Worm (Caenorhabditis elegans) whole organism, late embryonic: ENCODE data around the gene F58F9.3.
A peak's percentile ranks its signal among the peaks of the same experiment; 100 is the strongest.

ENCODE experiments used
- ama-1 ChIP-seq: fragments of 150-350 bp; optimal IDR thresholded peaks from 2 replicates; lab custom pipeline; 2014
- ceh-19 ChIP-seq: fragments of 200-800 bp; sonication (Bioruptor generic); optimal IDR thresholded peaks from 2 replicates; lab custom pipeline; 2018; ENCODE audit warnings: mild to moderate bottlenecking, missing genetic modification characterization, missing compliant biosample characterization
- ceh-2 ChIP-seq: sonication (generic microtip); optimal IDR thresholded peaks from 2 replicates; lab custom pipeline; 2016; ENCODE audit warnings: missing genotype, missing genetic modification characterization, missing compliant biosample characterization
- ceh-48 ChIP-seq: sonication (generic microtip); optimal IDR thresholded peaks from 2 replicates; lab custom pipeline; 2016; ENCODE audit warnings: missing genetic modification characterization, inconsistent platforms, missing compliant biosample characterization
- hlh-8 ChIP-seq: sonication (generic microtip); optimal IDR thresholded peaks from 2 replicates; lab custom pipeline; 2016; ENCODE audit warnings: missing genotype, missing genetic modification characterization, missing compliant biosample characterization
- nhr-11 ChIP-seq: fragments of 150-350 bp; optimal IDR thresholded peaks from 2 replicates; lab custom pipeline; 2014; ENCODE audit warnings: missing biosample characterization, missing genetic modification characterization
- sdc-2 ChIP-seq: sonication (generic microtip); optimal IDR thresholded peaks from 2 replicates; lab custom pipeline; 2016; ENCODE audit warnings: missing genotype, missing genetic modification characterization, missing compliant biosample characterization
- unc-55 ChIP-seq: sonication (generic microtip); optimal IDR thresholded peaks from 2 replicates; lab custom pipeline; 2017; ENCODE audit warnings: missing biosample characterization, missing genetic modification reagents, missing genetic modification characterization

ce11 chrIV:6206294-6206776 lies 26.7 kb upstream of the F58F9.3 start, which contains the start of gene C49A9.10:
- TF ChIP-seq nhr-11 (no peak), ceh-19 (no peak), ceh-48 (tag; lab: Kevin White, UChicago) (no peak), ama-1 (lab: Kevin White, UChicago) (no peak), hlh-8 (tag; lab: Kevin White, UChicago) (peak; percentile 90), ceh-2 (tag; lab: Kevin White, UChicago) (peak; percentile 91), unc-55 (GFP tag; lab: Kevin White, UChicago) (no peak), sdc-2 (peak; percentile 64)
